Worm (Caenorhabditis elegans) whole organism, midembryonic: ENCODE results near the gene srd-26.
"Not testable (repeated sequence)": the region's sequence is repeated elsewhere in the genome, so short reads cannot be mapped to it uniquely, and the experiment has no call there.

Source experiments
- T22C8.4 ChIP-seq: fragments of 200-800 bp; sonication (Bioruptor generic); IDR thresholded peaks from 2 replicates; pipeline ENCODE4 v1.3.6; 2022; ENCODE audit warnings: missing genetic modification characterization, missing compliant biosample characterization
- flt-1 ChIP-seq: fragments of 200-800 bp; sonication (Bioruptor generic); IDR thresholded peaks from 2 replicates; pipeline ENCODE4 v1.3.6; 2022; ENCODE audit warnings: missing genetic modification characterization, missing compliant biosample characterization
- med-1 ChIP-seq: sonication (generic microtip); optimal IDR thresholded peaks from 2 replicates; lab custom pipeline; 2017; ENCODE audit warnings: missing genetic modification characterization, mild to moderate bottlenecking, missing compliant biosample characterization, antibody characterized with exemption, missing genetic modification reagents; ENCODE audit not compliant: insufficient read depth
- ref-1 ChIP-seq: fragments of 200-800 bp; sonication (Bioruptor generic); conservative IDR thresholded peaks from 2 replicates; pipeline ENCODE4 v1.3.6; 2022; ENCODE audit warnings: missing genetic modification reagents, missing genetic modification characterization, missing compliant biosample characterization

DNA sequence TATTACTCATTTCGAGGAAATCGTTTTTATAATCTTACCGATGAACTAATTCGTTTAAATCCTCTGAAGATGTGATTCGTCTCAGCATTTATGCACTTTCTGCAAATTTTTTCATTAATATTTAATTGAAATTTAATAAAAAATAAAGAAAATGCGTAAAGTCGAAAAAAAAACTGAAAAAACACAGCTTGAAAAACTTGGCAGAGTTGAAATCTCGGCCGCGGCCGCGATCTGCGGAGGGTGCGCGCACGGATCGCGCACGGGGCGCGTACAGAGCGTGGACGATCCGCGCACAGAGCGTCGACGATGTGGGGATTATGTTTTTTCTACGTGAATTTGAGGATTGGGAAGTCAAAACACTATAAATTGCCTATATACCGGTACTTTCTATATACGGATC lies 25.0 kb downstream of the srd-26 start, which contains the start of gene AH10.4:
- TF ChIP-seq flt-1 (GFP tag; lab: Robert Waterston, UW); med-1; ref-1; T22C8.4: not testable (repeated sequence)
